Worm (Caenorhabditis elegans): ENCODE data around the gene cut-3.

Gene cut-3

DNA sequence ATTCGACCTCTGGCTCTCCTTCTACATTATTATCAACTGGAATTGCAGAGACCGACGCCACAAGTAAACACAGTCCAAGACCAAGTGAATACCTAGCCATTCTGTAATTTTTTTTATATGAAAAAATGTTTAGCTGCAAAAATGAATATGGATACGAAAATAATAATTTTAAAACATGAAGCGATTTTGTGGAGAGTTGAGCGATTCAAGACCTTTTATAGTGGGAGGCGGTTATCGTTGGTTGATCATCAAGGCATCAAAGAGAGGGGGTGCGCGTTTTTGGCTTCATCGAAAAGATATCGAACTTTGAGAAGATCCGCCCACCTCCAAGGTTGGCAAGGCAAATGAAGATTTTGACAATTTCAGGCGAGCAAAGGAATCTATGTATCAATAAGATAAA lies at the start of gene cut-3:
TSS of gene cut-3 (minus strand) at position 101 of the 400 bp plus-strand sequence.
- TF ChIP-seq ahr-1 (tag; optimal IDR thresholded peaks at IDR 0.05) (no peak), ets-4 (tag; optimal IDR thresholded peaks at IDR 0.05) (no peak), hlh-8 (tag; optimal IDR thresholded peaks at IDR 0.05) (no peak), ceh-19 (GFP tag; optimal IDR thresholded peaks at IDR 0.05) (no peak), fkh-6 (tag; optimal IDR thresholded peaks at IDR 0.05) (no peak), hlh-6 (tag; optimal IDR thresholded peaks at IDR 0.05) (no peak), zip-5 (tag; optimal IDR thresholded peaks at IDR 0.05) (no peak), odd-2 (tag; optimal IDR thresholded peaks at IDR 0.05) (no peak), gmeb-2 (tag; optimal IDR thresholded peaks at IDR 0.05) (no peak), pros-1 (tag; optimal IDR thresholded peaks at IDR 0.05) (no peak), K02D7.2 (tag; optimal IDR thresholded peaks at IDR 0.05) (no peak), nhr-11 (tag; optimal IDR thresholded peaks at IDR 0.05) (no peak), ref-2 (tag; optimal IDR thresholded peaks at IDR 0.05) (no peak), ceh-2 (tag; optimal IDR thresholded peaks at IDR 0.05) (no peak)

DNA sequence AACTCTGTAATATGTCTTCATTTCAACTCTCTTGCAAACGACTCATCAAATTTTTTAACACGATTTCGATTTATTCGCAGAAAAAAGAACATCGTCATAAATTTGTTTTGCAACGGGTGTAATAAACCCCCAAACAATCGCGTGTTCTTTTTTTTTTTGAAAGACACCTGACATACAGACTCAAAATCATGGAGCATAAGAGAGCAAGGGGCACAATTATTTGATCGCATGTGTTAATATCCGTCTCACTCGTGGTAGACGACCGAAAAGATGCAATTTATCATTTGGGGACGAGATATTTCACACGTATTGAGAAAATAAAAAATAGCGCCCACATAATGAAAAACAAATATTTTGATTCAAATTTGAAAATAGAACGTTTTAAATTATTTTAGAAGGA lies 49.6 kb upstream of the cut-3 start:
- TF ChIP-seq hlh-13 (GFP tag; optimal IDR thresholded peaks at IDR 0.05) = no peak
- TF ChIP-seq madf-2 (tag; optimal IDR thresholded peaks at IDR 0.05) = no peak
- no peak for TF ChIP-seq C08G9.2 (tag; optimal IDR thresholded peaks at IDR 0.05)
- no peak for TF ChIP-seq syd-9 (tag; optimal IDR thresholded peaks at IDR 0.05)
- TF ChIP-seq C38D4.7 (GFP tag; optimal IDR thresholded peaks at IDR 0.05) = no peak
- TF ChIP-seq zip-5 (tag; optimal IDR thresholded peaks at IDR 0.05) = no peak
- TF ChIP-seq Y22D7AL.16 (tag; optimal IDR thresholded peaks at IDR 0.05) = no peak
- no peak for TF ChIP-seq K02D7.2 (tag; optimal IDR thresholded peaks at IDR 0.05)

DNA sequence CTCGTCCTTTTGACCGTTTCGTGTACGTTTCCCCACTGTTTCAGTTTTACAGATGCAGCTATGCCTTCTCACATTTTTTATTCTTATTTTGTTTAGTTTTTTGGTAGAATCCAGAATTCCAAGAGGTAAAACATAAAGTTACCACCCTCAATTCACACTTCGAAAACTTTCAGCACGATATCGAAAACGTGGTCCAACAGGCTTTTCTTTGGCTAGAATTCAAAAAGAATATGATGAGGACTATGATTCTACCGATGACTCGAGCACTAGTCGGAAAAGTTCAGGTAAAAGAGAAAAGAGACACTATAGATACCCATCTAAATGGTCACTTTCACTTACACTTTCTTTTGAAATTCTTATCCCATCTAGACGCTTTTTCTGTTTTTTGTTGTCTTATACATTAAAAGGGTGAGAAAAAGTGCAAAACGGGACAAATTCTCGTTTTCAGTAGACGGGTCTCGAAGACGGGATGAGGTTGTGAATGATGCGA lies 47.6 kb upstream of the cut-3 start, which contains the start of gene M05D6.9:
TSS of gene M05D6.9 (plus strand) at position 51 of the 490 bp plus-strand sequence.
- TF ChIP-seq ceh-45 (GFP tag; IDR thresholded peaks at IDR 0.05) = no peak
- no peak for TF ChIP-seq lim-6 (tag; optimal IDR thresholded peaks at IDR 0.05)
- TF ChIP-seq elt-4 (tag; optimal IDR thresholded peaks at IDR 0.05) = no peak
- TF ChIP-seq hlh-8 (tag; optimal IDR thresholded peaks at IDR 0.05) = no peak
- TF ChIP-seq ref-2 (tag; optimal IDR thresholded peaks at IDR 0.05) = no peak
- no peak for TF ChIP-seq zip-5 (tag; optimal IDR thresholded peaks at IDR 0.05)
- no peak for TF ChIP-seq ceh-2 (tag; optimal IDR thresholded peaks at IDR 0.05)
- no peak for TF ChIP-seq fax-1 (tag; optimal IDR thresholded peaks at IDR 0.05)
- no peak for TF ChIP-seq syd-9 (tag; optimal IDR thresholded peaks at IDR 0.05)
- TF ChIP-seq K09A11.1 (tag; optimal IDR thresholded peaks at IDR 0.05; ENCODE audit: insufficient read depth) = no peak
- TF ChIP-seq ceh-14 (tag; optimal IDR thresholded peaks at IDR 0.05) = no peak
- no peak for TF ChIP-seq unc-55 (GFP tag; optimal IDR thresholded peaks at IDR 0.05)
- TF ChIP-seq gmeb-2 (tag; optimal IDR thresholded peaks at IDR 0.05) = no peak
- TF ChIP-seq ceh-34 (tag; optimal IDR thresholded peaks at IDR 0.05) = no peak
- TF ChIP-seq fkh-10 (GFP tag; optimal IDR thresholded peaks at IDR 0.05) = no peak
- no peak for TF ChIP-seq ceh-31 (tag; optimal IDR thresholded peaks at IDR 0.05)
- no peak for TF ChIP-seq rnt-1 (tag; optimal IDR thresholded peaks at IDR 0.05)

DNA sequence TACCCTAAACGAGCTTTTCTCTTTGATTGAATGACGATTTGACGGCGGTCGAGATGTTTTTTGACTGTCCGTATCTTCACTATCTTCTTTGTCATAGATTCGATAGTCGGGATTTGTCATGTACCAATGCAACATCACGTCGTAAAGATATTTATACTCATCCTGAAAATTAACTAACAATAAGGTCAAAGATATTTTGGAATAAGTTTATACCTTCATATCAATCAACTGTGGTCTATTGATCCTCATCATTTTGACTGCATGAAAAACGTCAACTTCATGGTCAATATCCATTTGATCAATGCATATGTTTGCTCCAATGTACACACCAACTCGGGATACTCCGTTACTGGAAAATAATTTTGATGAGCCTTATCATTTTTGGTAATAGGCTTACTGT lies 41.5 kb upstream of the cut-3 start:
- TF ChIP-seq Y22D7AL.16 (tag; optimal IDR thresholded peaks at IDR 0.05) (no peak), ceh-30 (tag; optimal IDR thresholded peaks at IDR 0.05) (no peak), C38D4.7 (GFP tag; optimal IDR thresholded peaks at IDR 0.05) (no peak), pros-1 (tag; optimal IDR thresholded peaks at IDR 0.05) (no peak), ceh-34 (tag; optimal IDR thresholded peaks at IDR 0.05) (no peak), fkh-10 (GFP tag; optimal IDR thresholded peaks at IDR 0.05) (no peak)

DNA sequence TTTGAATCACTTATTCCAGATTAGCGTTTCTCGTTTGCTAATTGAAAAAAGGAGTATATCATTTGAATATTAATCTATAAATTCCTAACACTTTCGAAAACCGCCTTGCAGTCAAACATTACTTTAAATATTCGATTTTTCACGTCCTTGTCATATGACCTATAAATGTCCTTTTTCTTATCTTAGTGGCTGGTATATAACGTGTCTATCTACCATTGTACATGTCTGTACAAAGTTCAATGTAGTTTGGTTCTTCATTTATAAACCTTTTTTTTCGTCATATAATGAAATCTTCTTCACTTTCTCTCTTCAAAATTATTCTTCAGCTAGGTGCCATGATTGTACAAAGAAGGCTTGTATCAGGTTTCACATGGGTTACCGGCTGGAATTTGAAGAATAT lies 39.0 kb upstream of the cut-3 start, which contains the start of gene gbh-2:
TSS of gene gbh-2 (plus strand) at position 277 of the 400 bp plus-strand sequence.
- no peak for TF ChIP-seq ceh-18 (tag; optimal IDR thresholded peaks at IDR 0.05)
- TF ChIP-seq fax-1 (tag; optimal IDR thresholded peaks at IDR 0.05) = no peak
- peak; percentile 36 for TF ChIP-seq elt-2 (tag; optimal IDR thresholded peaks at IDR 0.05)
- no peak for TF ChIP-seq hlh-15 (tag; optimal IDR thresholded peaks at IDR 0.05)

Measured in whole organism, late embryonic.